Worm (Caenorhabditis elegans) whole organism, late embryonic: ENCODE measurements around the gene Y2H9A.4.

Experiments
- C38D4.7 ChIP-seq: fragments of 200-800 bp; sonication (Bioruptor generic); optimal IDR thresholded peaks from 2 replicates; lab custom pipeline; 2018; ENCODE audit warnings: mild to moderate bottlenecking, missing genetic modification characterization, moderate library complexity, missing compliant biosample characterization
- K02D7.2 ChIP-seq: sonication (generic microtip); optimal IDR thresholded peaks from 2 replicates; lab custom pipeline; 2017; ENCODE audit warnings: mild to moderate bottlenecking, missing genetic modification characterization, missing compliant biosample characterization
- T23F11.4 ChIP-seq: fragments of 200-800 bp; sonication (Bioruptor generic); optimal IDR thresholded peaks from 2 replicates; lab custom pipeline; 2018; ENCODE audit warnings: mild to moderate bottlenecking, missing genetic modification characterization, missing compliant biosample characterization
- Y22D7AL.16 ChIP-seq: sonication (generic microtip); optimal IDR thresholded peaks from 2 replicates; lab custom pipeline; 2016; ENCODE audit warnings: missing genetic modification characterization, missing compliant biosample characterization
- ahr-1 ChIP-seq: sonication (generic microtip); optimal IDR thresholded peaks from 2 replicates; lab custom pipeline; 2016; ENCODE audit warnings: missing genetic modification characterization, missing compliant biosample characterization
- ama-1 ChIP-seq: fragments of 150-350 bp; optimal IDR thresholded peaks from 2 replicates; lab custom pipeline; 2014
- ceh-14 ChIP-seq: sonication (generic microtip); optimal IDR thresholded peaks from 2 replicates; lab custom pipeline; 2016; ENCODE audit warnings: missing genotype, missing genetic modification characterization, missing compliant biosample characterization
- ceh-19 ChIP-seq: fragments of 200-800 bp; sonication (Bioruptor generic); optimal IDR thresholded peaks from 2 replicates; lab custom pipeline; 2018; ENCODE audit warnings: mild to moderate bottlenecking, missing genetic modification characterization, missing compliant biosample characterization
- ceh-2 ChIP-seq: sonication (generic microtip); optimal IDR thresholded peaks from 2 replicates; lab custom pipeline; 2016; ENCODE audit warnings: missing genotype, missing genetic modification characterization, missing compliant biosample characterization
- ceh-22 ChIP-seq: sonication (generic microtip); optimal IDR thresholded peaks from 2 replicates; lab custom pipeline; 2017; ENCODE audit warnings: missing biosample characterization, missing genetic modification characterization
- ceh-30 ChIP-seq: fragments of 150-350 bp; optimal IDR thresholded peaks from 2 replicates; lab custom pipeline; 2014; ENCODE audit warnings: missing biosample characterization, missing genetic modification characterization
- ceh-31 ChIP-seq: sonication (generic microtip); optimal IDR thresholded peaks from 2 replicates; lab custom pipeline; 2016; ENCODE audit warnings: missing genetic modification characterization, missing compliant biosample characterization
- ceh-34 ChIP-seq: sonication (generic microtip); optimal IDR thresholded peaks from 2 replicates; lab custom pipeline; 2016; ENCODE audit warnings: mild to moderate bottlenecking, missing genetic modification characterization, missing compliant biosample characterization
- ceh-48 ChIP-seq: sonication (generic microtip); optimal IDR thresholded peaks from 2 replicates; lab custom pipeline; 2016; ENCODE audit warnings: missing genetic modification characterization, inconsistent platforms, missing compliant biosample characterization
- ceh-6 ChIP-seq: fragments of 200-800 bp; sonication (Bioruptor generic); optimal IDR thresholded peaks from 2 replicates; lab custom pipeline; 2018; ENCODE audit warnings: mild to moderate bottlenecking, missing genetic modification characterization, missing compliant biosample characterization
- che-1 ChIP-seq: sonication (generic microtip); optimal IDR thresholded peaks from 2 replicates; lab custom pipeline; 2016; ENCODE audit warnings: mild to moderate bottlenecking, missing genetic modification characterization, missing compliant biosample characterization
- dve-1 ChIP-seq: sonication (generic microtip); optimal IDR thresholded peaks from 2 replicates; lab custom pipeline; 2017; ENCODE audit warnings: antibody characterized with exemption, mild to moderate bottlenecking, missing genetic modification characterization, missing compliant biosample characterization
- ets-4 ChIP-seq: sonication (generic microtip); optimal IDR thresholded peaks from 2 replicates; lab custom pipeline; 2016; ENCODE audit warnings: missing genetic modification characterization, missing compliant biosample characterization
- fax-1 ChIP-seq: sonication (generic microtip); optimal IDR thresholded peaks from 2 replicates; lab custom pipeline; 2016; ENCODE audit warnings: missing genotype, missing genetic modification characterization, missing compliant biosample characterization
- hlh-13 ChIP-seq: fragments of 200-800 bp; sonication (Bioruptor generic); optimal IDR thresholded peaks from 2 replicates; lab custom pipeline; 2018; ENCODE audit warnings: mild to moderate bottlenecking, missing genetic modification characterization, missing compliant biosample characterization
- hlh-15 ChIP-seq: sonication (generic microtip); optimal IDR thresholded peaks from 2 replicates; lab custom pipeline; 2016; ENCODE audit warnings: missing genetic modification characterization, missing compliant biosample characterization
- hlh-6 ChIP-seq: sonication (generic microtip); optimal IDR thresholded peaks from 2 replicates; lab custom pipeline; 2016; ENCODE audit warnings: missing genotype, missing genetic modification characterization, missing compliant biosample characterization
- lin-11 ChIP-seq: fragments of 200-800 bp; sonication (Bioruptor generic); optimal IDR thresholded peaks from 2 replicates; lab custom pipeline; 2018; ENCODE audit warnings: mild to moderate bottlenecking, missing genetic modification characterization, missing compliant biosample characterization
- madf-2 ChIP-seq: sonication (generic microtip); optimal IDR thresholded peaks from 2 replicates; lab custom pipeline; 2017; ENCODE audit warnings: missing genetic modification characterization, missing compliant biosample characterization
- mec-3 ChIP-seq: sonication (generic microtip); optimal IDR thresholded peaks from 2 replicates; lab custom pipeline; 2016; ENCODE audit warnings: borderline replicate concordance, missing genetic modification characterization, missing compliant biosample characterization
- nfya-1 ChIP-seq: sonication (generic microtip); optimal IDR thresholded peaks from 2 replicates; lab custom pipeline; 2017; ENCODE audit warnings: missing genetic modification characterization, mild to moderate bottlenecking, missing compliant biosample characterization, antibody characterized with exemption, moderate library complexity
- npax-4 ChIP-seq: sonication (generic microtip); optimal IDR thresholded peaks from 2 replicates; lab custom pipeline; 2016; ENCODE audit warnings: missing genetic modification characterization, missing compliant biosample characterization
- pax-1 ChIP-seq: fragments of 150-350 bp; optimal IDR thresholded peaks from 2 replicates; lab custom pipeline; 2014; ENCODE audit warnings: missing biosample characterization, missing genetic modification characterization
- pqm-1 ChIP-seq: sonication (generic microtip); optimal IDR thresholded peaks from 2 replicates; lab custom pipeline; 2016; ENCODE audit warnings: missing genetic modification characterization, missing compliant biosample characterization
- pros-1 ChIP-seq: fragments of 150-350 bp; optimal IDR thresholded peaks from 2 replicates; lab custom pipeline; 2014; ENCODE audit warnings: missing biosample characterization, missing genetic modification reagents, missing genetic modification characterization
- ref-2 ChIP-seq: sonication (generic microtip); optimal IDR thresholded peaks from 2 replicates; lab custom pipeline; 2016; ENCODE audit warnings: missing genetic modification characterization, missing compliant biosample characterization
- sdc-2 ChIP-seq: sonication (generic microtip); optimal IDR thresholded peaks from 2 replicates; lab custom pipeline; 2016; ENCODE audit warnings: missing genotype, missing genetic modification characterization, missing compliant biosample characterization
- syd-9 ChIP-seq: sonication (generic microtip); optimal IDR thresholded peaks from 2 replicates; lab custom pipeline; 2016; ENCODE audit warnings: mild to moderate bottlenecking, missing genetic modification characterization, moderate library complexity, missing compliant biosample characterization
- tbx-2 ChIP-seq: sonication (generic microtip); optimal IDR thresholded peaks from 2 replicates; lab custom pipeline; 2016; ENCODE audit warnings: missing genetic modification characterization, missing compliant biosample characterization
- ttx-3 ChIP-seq: sonication (generic microtip); optimal IDR thresholded peaks from 2 replicates; lab custom pipeline; 2016; ENCODE audit warnings: missing genetic modification reagents, missing genetic modification characterization, missing compliant biosample characterization
- unc-3 ChIP-seq, 2 experiments: fragments of 200-800 bp in 1 of 2; sonication (Bioruptor generic) in 1 of 2; sonication (generic microtip) in 1 of 2; conservative IDR thresholded peaks in 1 of 2; optimal IDR thresholded peaks in 1 of 2; 2 replicates each; pipeline versions ENCODE4 v1.3.6 to Lab custom; 2016 to 2022; ENCODE audit warnings: missing compliant biosample characterization in 2 of 2, missing genetic modification characterization in 2 of 2, missing genetic modification reagents in 1 of 2
- unc-55 ChIP-seq: sonication (generic microtip); optimal IDR thresholded peaks from 2 replicates; lab custom pipeline; 2017; ENCODE audit warnings: missing biosample characterization, missing genetic modification reagents, missing genetic modification characterization
- zip-5 ChIP-seq: sonication (generic microtip); optimal IDR thresholded peaks from 2 replicates; lab custom pipeline; 2016; ENCODE audit warnings: missing genetic modification characterization, missing compliant biosample characterization

Y2H9A.4 gene

DNA sequence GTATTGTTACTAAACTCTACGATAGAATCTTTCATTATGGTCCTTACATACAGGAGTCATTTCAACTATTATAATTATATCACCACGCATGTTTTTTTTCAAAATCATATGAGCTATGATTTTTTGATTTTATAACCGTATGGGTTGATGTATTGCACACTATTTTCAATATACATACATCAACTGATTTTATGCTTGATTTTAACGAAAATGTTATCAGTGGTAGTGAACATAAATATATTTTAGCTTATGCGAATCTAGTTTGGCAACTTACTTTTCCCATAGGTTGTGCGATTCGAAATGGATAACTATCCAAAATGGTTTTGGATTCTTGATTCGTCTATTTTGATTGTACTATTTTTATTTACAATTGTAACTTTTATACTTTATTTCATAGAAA, 22.1 kb upstream of the Y2H9A.4 start, which contains the start of gene srv-10:
Gene srv-10 (plus strand): TSS at position 301 of the 400 bp plus-strand sequence.
- TF ChIP-seq syd-9 (tag; lab: Kevin White, UChicago) (no peak), ceh-48 (tag; lab: Kevin White, UChicago) (no peak), zip-5 (tag; lab: Kevin White, UChicago) (no peak), pros-1 (no peak), madf-2 (tag; lab: Kevin White, UChicago) (no peak), hlh-15 (tag; lab: Kevin White, UChicago) (no peak), ceh-30 (tag; lab: Kevin White, UChicago) (no peak), ceh-6 (no peak), ceh-14 (tag; lab: Kevin White, UChicago) (no peak), ceh-31 (tag; lab: Kevin White, UChicago) (no peak), ceh-22 (tag; lab: Kevin White, UChicago) (no peak), unc-3 (GFP tag; conservative IDR thresholded peaks at IDR 0.05; lab: Robert Waterston, UW) (no peak), unc-3 (tag; optimal IDR thresholded peaks at IDR 0.05; lab: Kevin White, UChicago) (no peak), nfya-1 (tag; lab: Kevin White, UChicago) (no peak), lin-11 (tag; lab: Kevin White, UChicago) (no peak), npax-4 (tag; lab: Kevin White, UChicago) (no peak), fax-1 (tag; lab: Kevin White, UChicago) (no peak), pax-1 (tag; lab: Kevin White, UChicago) (no peak)

DNA sequence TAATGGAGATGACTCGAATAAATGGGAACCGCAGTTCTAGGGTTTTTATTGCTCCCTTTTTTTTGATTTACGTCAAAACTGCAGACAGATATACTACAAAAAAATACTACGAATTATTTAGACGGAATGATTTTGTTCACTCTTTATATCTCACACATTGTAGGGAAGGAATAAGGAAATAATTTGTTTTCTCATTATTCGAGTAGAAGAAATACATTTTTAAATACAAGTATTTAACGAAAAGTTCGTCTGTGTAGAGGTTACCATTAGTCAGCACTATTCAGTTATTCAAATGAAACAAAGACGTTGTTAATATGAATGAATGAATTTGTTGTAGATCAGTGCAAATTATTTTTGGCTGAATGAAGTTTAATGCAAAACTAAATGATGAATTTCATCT, 18.9 kb upstream of the Y2H9A.4 start, which contains the start of gene srd-18:
Gene srd-18 (minus strand): TSS at position 101 of the 400 bp plus-strand sequence.
- no peak for TF ChIP-seq ama-1 (lab: Kevin White, UChicago)
- no peak for TF ChIP-seq hlh-13 (GFP tag; lab: Kevin White, UChicago)
- TF ChIP-seq ref-2 (tag; lab: Kevin White, UChicago): no peak
- TF ChIP-seq hlh-6: no peak
- TF ChIP-seq ceh-19 (GFP tag; lab: Kevin White, UChicago): no peak
- no peak for TF ChIP-seq ceh-34 (tag; lab: Kevin White, UChicago)
- no peak for TF ChIP-seq K02D7.2 (tag; lab: Kevin White, UChicago)
- no peak for TF ChIP-seq ets-4
- no peak for TF ChIP-seq sdc-2 (tag; lab: Kevin White, UChicago)
- no peak for TF ChIP-seq Y22D7AL.16 (tag; lab: Kevin White, UChicago)
- TF ChIP-seq che-1 (tag; lab: Kevin White, UChicago): no peak
- TF ChIP-seq ceh-2 (tag; lab: Kevin White, UChicago): no peak
- TF ChIP-seq pqm-1 (tag; lab: Kevin White, UChicago): no peak
- TF ChIP-seq, all 69 proteins: peak for 0

DNA sequence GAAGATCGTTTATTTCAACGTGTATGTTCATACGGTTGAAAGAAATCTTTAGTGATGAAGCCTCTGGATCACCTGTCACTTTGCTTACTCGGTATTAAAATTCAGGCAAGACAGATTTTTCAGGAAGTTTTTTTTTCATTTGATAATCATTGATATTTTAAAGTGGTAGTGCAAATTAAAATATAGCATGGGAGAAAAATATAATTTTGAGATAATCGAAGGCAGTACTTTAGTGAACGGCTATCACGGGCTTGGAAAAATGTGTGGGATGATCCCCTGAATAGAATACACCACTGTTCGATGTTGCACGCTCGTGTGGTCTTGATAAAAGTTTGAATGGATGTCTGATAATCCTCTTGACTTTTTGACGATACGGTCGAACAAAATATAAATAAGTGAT, 18.3 kb upstream of the Y2H9A.4 start:
- no peak for TF ChIP-seq unc-55 (GFP tag; lab: Kevin White, UChicago)
- no peak for TF ChIP-seq Y22D7AL.16 (tag; lab: Kevin White, UChicago)
- no peak for TF ChIP-seq ceh-2 (tag; lab: Kevin White, UChicago)
- TF ChIP-seq che-1 (tag; lab: Kevin White, UChicago): no peak
- no peak for TF ChIP-seq ceh-48 (tag; lab: Kevin White, UChicago)
- no peak for TF ChIP-seq tbx-2
- TF ChIP-seq lin-11 (tag; lab: Kevin White, UChicago): no peak
- no peak for TF ChIP-seq dve-1
- no peak for TF ChIP-seq ahr-1 (tag; lab: Kevin White, UChicago)
- no peak for TF ChIP-seq C38D4.7 (GFP tag; lab: Kevin White, UChicago)
- no peak for TF ChIP-seq ceh-30 (tag; lab: Kevin White, UChicago)
- no peak for TF ChIP-seq nfya-1 (tag; lab: Kevin White, UChicago)

DNA sequence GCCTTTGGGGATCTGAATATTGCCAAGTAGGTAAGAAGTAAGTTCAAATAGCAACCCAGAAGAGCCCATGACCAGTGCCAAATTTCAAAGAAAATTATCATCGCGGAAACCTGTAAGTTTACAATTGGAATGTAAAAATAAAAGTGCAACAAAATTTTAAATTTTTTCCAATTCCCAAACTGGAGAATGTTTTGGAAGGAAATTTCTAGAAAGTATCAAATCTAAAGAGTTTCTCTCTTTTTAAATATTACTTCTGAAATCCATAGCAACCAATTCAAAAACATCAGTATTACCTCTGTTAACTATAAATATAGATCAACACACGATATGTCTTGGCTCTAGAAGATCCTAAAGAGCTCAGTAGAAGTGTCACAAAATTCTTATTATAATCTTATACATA, 17.0 kb upstream of the Y2H9A.4 start, which contains the start of gene srd-19:
Gene srd-19 (minus strand): TSS at position 101 of the 400 bp plus-strand sequence.
- TF ChIP-seq pqm-1 (tag; lab: Kevin White, UChicago) (no peak), ttx-3 (no peak), hlh-13 (GFP tag; lab: Kevin White, UChicago) (no peak), ceh-19 (GFP tag; lab: Kevin White, UChicago) (no peak), mec-3 (tag; lab: Kevin White, UChicago) (no peak), T23F11.4 (GFP tag; lab: Kevin White, UChicago) (no peak)
- TF ChIP-seq, all 69 proteins: peak for 0
